Fruit fly (Drosophila melanogaster) whole organism, embryonic: Measurements from ENCODE around the gene CycE.
A peak's percentile ranks its signal among the peaks of the same experiment; 100 is the strongest.

Source experiments
- Awh ChIP-seq: fragments of 200-800 bp; sonication (Bioruptor generic); IDR thresholded peaks from 2 replicates; pipeline ENCODE4, ENCODE4 v1.3.6; 2022; ENCODE audit warnings: missing biosample characterization, missing genetic modification characterization
- BEAF-32 ChIP-seq: fragments of 200-800 bp; sonication (Bioruptor generic); optimal IDR thresholded peaks from 3 replicates; lab custom pipeline; 2017; ENCODE audit warnings: missing biosample characterization, missing genetic modification characterization, mild to moderate bottlenecking, moderate library complexity, missing genetic modification reagents
- C15 ChIP-seq: fragments of 200-800 bp; sonication (Bioruptor generic); IDR thresholded peaks from 3 replicates; pipeline ENCODE4 v1.3.6; 2022; ENCODE audit warnings: missing biosample characterization, missing genetic modification characterization
- CG10209 ChIP-seq: fragments of 200-800 bp; sonication (Bioruptor generic); optimal IDR thresholded peaks from 3 replicates; lab custom pipeline; 2017; ENCODE audit warnings: missing biosample characterization, mild to moderate bottlenecking, missing genetic modification characterization, missing genetic modification reagents
- CG10959 ChIP-seq: fragments of 200-800 bp; sonication (Bioruptor generic); IDR thresholded peaks from 2 replicates; pipeline ENCODE4 v1.3.6; 2022; ENCODE audit warnings: missing biosample characterization, missing genetic modification characterization
- CG11560 ChIP-seq: fragments of 200-800 bp; sonication (Bioruptor generic); IDR thresholded peaks from 3 replicates; pipeline ENCODE4 v1.3.6; 2022; ENCODE audit warnings: missing biosample characterization, missing genetic modification characterization
- CG13424 ChIP-seq: fragments of 200-800 bp; sonication (Bioruptor generic); optimal IDR thresholded peaks from 2 replicates; lab custom pipeline; 2019; ENCODE audit warnings: missing biosample characterization, mild to moderate bottlenecking, missing genetic modification characterization, moderate library complexity
- CG13775 ChIP-seq: fragments of 200-800 bp; sonication (Bioruptor generic); optimal IDR thresholded peaks from 3 replicates; lab custom pipeline; 2017; ENCODE audit warnings: missing biosample characterization, mild to moderate bottlenecking, missing genetic modification characterization
- CG14014 ChIP-seq: fragments of 200-800 bp; sonication (Bioruptor generic); IDR thresholded peaks from 2 replicates; pipeline ENCODE4 v1.3.6; 2022; ENCODE audit warnings: missing biosample characterization, missing genetic modification characterization
- CG14667 ChIP-seq: fragments of 200-800 bp; sonication (Bioruptor generic); IDR thresholded peaks from 2 replicates; pipeline ENCODE4 v1.3.6; 2022; ENCODE audit warnings: missing biosample characterization, missing genetic modification characterization
- CG14965 ChIP-seq: fragments of 200-800 bp; sonication (Bioruptor generic); optimal IDR thresholded peaks from 2 replicates; lab custom pipeline; 2016; ENCODE audit warnings: missing biosample characterization, missing genetic modification characterization, borderline replicate concordance
- CG15696 ChIP-seq: fragments of 200-800 bp; sonication (Bioruptor generic); optimal IDR thresholded peaks from 2 replicates; lab custom pipeline; 2019; ENCODE audit warnings: missing biosample characterization, mild to moderate bottlenecking, missing genetic modification characterization, moderate library complexity
- CG1602 ChIP-seq: fragments of 200-800 bp; sonication (Bioruptor generic); optimal IDR thresholded peaks from 3 replicates; lab custom pipeline; 2016; ENCODE audit warnings: missing biosample characterization, missing genetic modification characterization
- CG1647 ChIP-seq: fragments of 200-800 bp; sonication (Bioruptor generic); optimal IDR thresholded peaks from 3 replicates; lab custom pipeline; 2016; ENCODE audit warnings: missing biosample characterization, missing genetic modification characterization
- CG16813 ChIP-seq: fragments of 200-800 bp; sonication (Bioruptor generic); IDR thresholded peaks from 3 replicates; pipeline ENCODE4 v1.3.6; 2022; ENCODE audit warnings: missing biosample characterization, missing genetic modification characterization; ENCODE audit not compliant: partially characterized antibody
- CG16815 ChIP-seq: fragments of 200-800 bp; sonication (Bioruptor generic); optimal IDR thresholded peaks from 3 replicates; lab custom pipeline; 2017; ENCODE audit warnings: missing biosample characterization, mild to moderate bottlenecking, missing genetic modification characterization
- CG17186 ChIP-seq: fragments of 200-800 bp; sonication (Bioruptor generic); optimal IDR thresholded peaks from 3 replicates; lab custom pipeline; 2017; ENCODE audit warnings: missing biosample characterization, missing genetic modification reagents, missing genetic modification characterization
- CG7556 ChIP-seq: fragments of 200-800 bp; sonication (Bioruptor generic); optimal IDR thresholded peaks from 2 replicates; lab custom pipeline; 2017; ENCODE audit warnings: missing biosample characterization, mild to moderate bottlenecking, missing genetic modification characterization
- CG7987 ChIP-seq: fragments of 200-800 bp; sonication (Bioruptor generic); optimal IDR thresholded peaks from 2 replicates; lab custom pipeline; 2018; ENCODE audit warnings: missing biosample characterization, mild to moderate bottlenecking, missing genetic modification characterization, moderate library complexity
- CG8478 ChIP-seq: fragments of >200 bp; optimal IDR thresholded peaks from 2 replicates; lab custom pipeline; 2018
- CG9797 ChIP-seq: fragments of 200-800 bp; sonication (Bioruptor generic); optimal IDR thresholded peaks from 3 replicates; lab custom pipeline; 2018; ENCODE audit warnings: missing biosample characterization, mild to moderate bottlenecking, missing genetic modification characterization
- CHES-1-like ChIP-seq: fragments of 200-800 bp; sonication (Bioruptor generic); optimal IDR thresholded peaks from 2 replicates; lab custom pipeline; 2016; ENCODE audit warnings: missing biosample characterization, missing genetic modification characterization
- Fer2 ChIP-seq: fragments of 200-800 bp; sonication (Bioruptor generic); optimal IDR thresholded peaks from 2 replicates; lab custom pipeline; 2018; ENCODE audit warnings: missing biosample characterization, mild to moderate bottlenecking, missing genetic modification characterization, moderate library complexity
- Fer3 ChIP-seq: fragments of 200-800 bp; sonication (Bioruptor generic); optimal IDR thresholded peaks from 2 replicates; lab custom pipeline; 2018; ENCODE audit warnings: missing biosample characterization, mild to moderate bottlenecking, missing genetic modification characterization, moderate library complexity
- Hr3 ChIP-seq: fragments of 200-800 bp; sonication (Bioruptor generic); optimal IDR thresholded peaks from 3 replicates; lab custom pipeline; 2016; ENCODE audit warnings: missing biosample characterization, missing genetic modification characterization
- Hr51 ChIP-seq, 2 experiments: fragments of 200-800 bp; sonication (Bioruptor generic); optimal IDR thresholded peaks; 2 replicates in 1 of 2; 3 replicates in 1 of 2; lab custom pipeline; 2016 to 2018; ENCODE audit warnings: missing biosample characterization in 2 of 2, missing genetic modification characterization in 2 of 2, mild to moderate bottlenecking in 1 of 2, moderate library complexity in 1 of 2
- NC2α ChIP-seq: fragments of 200-800 bp; sonication (Bioruptor generic); optimal IDR thresholded peaks from 2 replicates; lab custom pipeline; 2016; ENCODE audit warnings: missing biosample characterization, missing genetic modification characterization
- Nf-YA ChIP-seq: fragments of 200-800 bp; sonication (Bioruptor generic); IDR thresholded peaks from 2 replicates; pipeline ENCODE4 v1.3.6; 2022; ENCODE audit warnings: missing biosample characterization, missing genetic modification characterization
- Oaz ChIP-seq: fragments of 200-800 bp; sonication (Bioruptor generic); IDR thresholded peaks from 2 replicates; pipeline ENCODE4 v1.3.6; 2022; ENCODE audit warnings: missing biosample characterization, missing genetic modification characterization
- Six4 ChIP-seq: fragments of 200-800 bp; sonication (Bioruptor generic); optimal IDR thresholded peaks from 2 replicates; lab custom pipeline; 2016; ENCODE audit warnings: missing biosample characterization, missing genetic modification characterization
- ac ChIP-seq: fragments of 200-800 bp; sonication (Bioruptor generic); optimal IDR thresholded peaks from 3 replicates; lab custom pipeline; 2017; ENCODE audit warnings: missing biosample characterization, mild to moderate bottlenecking, missing genetic modification characterization
- al ChIP-seq: fragments of 200-800 bp; sonication (Bioruptor generic); IDR thresholded peaks from 2 replicates; pipeline ENCODE4 v1.3.6; 2022; ENCODE audit warnings: missing biosample characterization, missing genetic modification characterization
- bbx ChIP-seq: fragments of 200-800 bp; sonication (Bioruptor generic); IDR thresholded peaks from 2 replicates; pipeline ENCODE4 v1.3.6; 2022; ENCODE audit warnings: missing biosample characterization, missing genetic modification characterization; ENCODE audit not compliant: partially characterized antibody
- ems ChIP-seq: fragments of 200-800 bp; sonication (Bioruptor generic); optimal IDR thresholded peaks from 3 replicates; lab custom pipeline; 2016; ENCODE audit warnings: missing biosample characterization, missing genetic modification characterization
- grau ChIP-seq: fragments of 200-800 bp; optimal IDR thresholded peaks from 3 replicates; lab custom pipeline; 2019; ENCODE audit warnings: missing biosample characterization, mild to moderate bottlenecking, missing genetic modification characterization, moderate library complexity
- gro ChIP-seq: fragments of 200-800 bp; sonication (Bioruptor generic); optimal IDR thresholded peaks from 2 replicates; lab custom pipeline; 2016; ENCODE audit warnings: missing biosample characterization, missing genetic modification characterization
- ind ChIP-seq: fragments of 200-800 bp; sonication (Bioruptor generic); optimal IDR thresholded peaks from 3 replicates; lab custom pipeline; 2016; ENCODE audit warnings: missing biosample characterization, missing genetic modification characterization
- lov ChIP-seq, 2 experiments: fragments of 200-800 bp in 1 of 2; fragments of >200 bp in 1 of 2; sonication (Bioruptor generic) in 1 of 2; IDR thresholded peaks in 1 of 2; optimal IDR thresholded peaks in 1 of 2; 2 replicates in 1 of 2; 3 replicates in 1 of 2; pipeline versions ENCODE4 v1.3.6 to Lab custom; 2017 to 2022; ENCODE audit warnings: missing biosample characterization in 1 of 2, missing genetic modification characterization in 1 of 2
- mld ChIP-seq: fragments of 200-800 bp; sonication (Bioruptor generic); IDR thresholded peaks from 3 replicates; pipeline ENCODE4 v1.3.6; 2022; ENCODE audit warnings: missing biosample characterization, missing genetic modification characterization; ENCODE audit not compliant: partially characterized antibody
- nau ChIP-seq: fragments of 200-800 bp; sonication (Bioruptor generic); optimal IDR thresholded peaks from 3 replicates; lab custom pipeline; 2017; ENCODE audit warnings: missing biosample characterization, mild to moderate bottlenecking, missing genetic modification characterization, missing genetic modification reagents
- pum ChIP-seq: fragments of 200-800 bp; sonication (Bioruptor generic); optimal IDR thresholded peaks from 2 replicates; lab custom pipeline; 2016; ENCODE audit warnings: missing biosample characterization, missing genetic modification characterization
- ranshi ChIP-seq: fragments of 200-800 bp; sonication (Bioruptor generic); IDR thresholded peaks from 2 replicates; pipeline ENCODE4 v1.3.6; 2022; ENCODE audit warnings: missing biosample characterization, missing genetic modification characterization
- sna ChIP-seq: fragments of 200-800 bp; sonication (Bioruptor generic); IDR thresholded peaks from 2 replicates; pipeline ENCODE4 v1.3.6; 2022; ENCODE audit warnings: missing biosample characterization, missing genetic modification characterization; ENCODE audit not compliant: partially characterized antibody
- stwl ChIP-seq: fragments of 200-800 bp; sonication (Bioruptor generic); optimal IDR thresholded peaks from 3 replicates; lab custom pipeline; 2018; ENCODE audit warnings: missing biosample characterization, mild to moderate bottlenecking, missing genetic modification characterization, moderate library complexity
- trem ChIP-seq: fragments of 200-800 bp; optimal IDR thresholded peaks from 3 replicates; lab custom pipeline; 2019; ENCODE audit warnings: missing biosample characterization, mild to moderate bottlenecking, missing genetic modification characterization, moderate library complexity
- vfl ChIP-seq: fragments of 200-800 bp; sonication (Bioruptor generic); optimal IDR thresholded peaks from 2 replicates; lab custom pipeline; 2016; ENCODE audit warnings: missing biosample characterization, missing genetic modification characterization
- vvl ChIP-seq: fragments of 200-800 bp; sonication (Bioruptor generic); IDR thresholded peaks from 2 replicates; pipeline ENCODE4 v1.3.6; 2022; ENCODE audit warnings: missing biosample characterization, missing genetic modification characterization

The CycE gene

dm6 chr2L:15761409-15762407, 13.8 kb upstream of the CycE start (continued):
- TF ChIP-seq CG8478 (lab: Kevin White, UChicago) = no peak
- TF ChIP-seq ind (GFP tag; lab: Kevin White, UChicago) = peak; percentile 63
- peak; percentile 1 for TF ChIP-seq vfl (GFP tag; lab: Kevin White, UChicago)
- TF ChIP-seq ems (GFP tag; lab: Kevin White, UChicago) = peak; percentile 44
- TF ChIP-seq grau (tag; lab: Kevin White, UChicago) = peak; percentile 75
- TF ChIP-seq CG13424 (tag; lab: Kevin White, UChicago) = peak; percentile 86
- peak; percentile 43 for TF ChIP-seq ac
- peak; percentile 76 for TF ChIP-seq CG15696 (tag; lab: Kevin White, UChicago)
- TF ChIP-seq CG7556 (GFP tag; lab: Kevin White, UChicago) = peak; percentile 80
- no peak for TF ChIP-seq lov (optimal IDR thresholded peaks at IDR 0.05; lab: Kevin White, UChicago)
- TF ChIP-seq lov (GFP tag; IDR thresholded peaks at IDR 0.05; lab: Robert Waterston, UW) = peak; percentile 60; the same call in 1 of the 3 replicates
- peak; percentile 77; the same call in 1 of the 2 replicates for TF ChIP-seq Awh (GFP tag; lab: Robert Waterston, UW)
- peak; percentile 8 for TF ChIP-seq stwl (tag; lab: Kevin White, UChicago)
- TF ChIP-seq CG10209 = peak; percentile 75
- no peak for TF ChIP-seq CG9797 (GFP tag; lab: Kevin White, UChicago)
- peak; percentile 58 for TF ChIP-seq Fer3 (tag; lab: Kevin White, UChicago)
- no peak for TF ChIP-seq mld (GFP tag; lab: Robert Waterston, UW)
- TF ChIP-seq CG16813 (GFP tag; lab: Robert Waterston, UW) = no peak
- TF ChIP-seq CHES-1-like (GFP tag; lab: Kevin White, UChicago) = peak; percentile 21
- no peak for TF ChIP-seq NC2α (GFP tag; lab: Kevin White, UChicago)
- TF ChIP-seq CG16815 (GFP tag; lab: Kevin White, UChicago) = peak; percentile 30
- TF ChIP-seq gro (GFP tag; lab: Kevin White, UChicago) = no peak
- TF ChIP-seq BEAF-32 (GFP tag; lab: Kevin White, UChicago) = no peak
- TF ChIP-seq C15 (GFP tag; lab: Robert Waterston, UW) = peak; percentile 67; the same call in 2 of the 3 replicates
- peak; percentile 53 for TF ChIP-seq CG13775
- TF ChIP-seq nau (GFP tag; lab: Kevin White, UChicago) = no peak
- TF ChIP-seq Oaz (GFP tag; lab: Robert Waterston, UW) = 0 out of 2 replicates have a peak, but pooled peaks have one; percentile 48
- peak; percentile 90 for TF ChIP-seq vvl (GFP tag; lab: Robert Waterston, UW)
- TF ChIP-seq CG17186 (GFP tag; lab: Kevin White, UChicago) = no peak
- no peak for TF ChIP-seq CG7987
- TF ChIP-seq Nf-YA (GFP tag; lab: Robert Waterston, UW) = peak; percentile 39; the same call in 1 of the 2 replicates
- TF ChIP-seq CG10959 = peak; percentile 77; the same call in 1 of the 2 replicates
- TF ChIP-seq bbx (GFP tag; lab: Robert Waterston, UW) = no peak
- peak; percentile 17 for TF ChIP-seq Fer2 (tag; lab: Kevin White, UChicago)
- TF ChIP-seq CG14965 (GFP tag; lab: Kevin White, UChicago) = no peak
- peak; percentile 70; the same call in 1 of the 2 replicates for TF ChIP-seq ranshi
- peak in 1 of 2 experiments; percentile 82 for TF ChIP-seq Hr51 (GFP tag; optimal IDR thresholded peaks at IDR 0.05; lab: Kevin White, UChicago)
- TF ChIP-seq Six4 = peak; percentile 49
- TF ChIP-seq CG14667 (GFP tag; lab: Robert Waterston, UW) = peak; percentile 63
- peak; percentile 39; the same call in 1 of the 2 replicates for TF ChIP-seq al
- peak; percentile 64 for TF ChIP-seq CG1602 (GFP tag; lab: Kevin White, UChicago)
- TF ChIP-seq trem = peak; percentile 76
- TF ChIP-seq CG11560 = 0 out of 3 replicates have a peak, but pooled peaks have one; percentile 15
- TF ChIP-seq sna (GFP tag; lab: Robert Waterston, UW) = no peak
- TF ChIP-seq CG14014 = peak; percentile 76
- peak; percentile 26 for TF ChIP-seq CG1647 (GFP tag; lab: Kevin White, UChicago)
- no peak for TF ChIP-seq pum (GFP tag; lab: Kevin White, UChicago)
- TF ChIP-seq Hr3 = peak; percentile 76
